Worm (Caenorhabditis elegans) whole organism, L4 larva: ENCODE data around the gene T07G12.3.

Experiments
- F37D6.2 ChIP-seq: sonication (generic microtip); optimal IDR thresholded peaks from 2 replicates; lab custom pipeline; 2016; ENCODE audit warnings: mild to moderate bottlenecking, missing genetic modification characterization, missing compliant biosample characterization
- F49E8.2 ChIP-seq: sonication (generic microtip); optimal IDR thresholded peaks from 2 replicates; lab custom pipeline; 2016; ENCODE audit warnings: missing compliant biosample characterization, mild to moderate bottlenecking, missing genetic modification characterization, borderline replicate concordance
- R02D3.7 ChIP-seq: fragments of 150-350 bp; sonication (generic microtip); optimal IDR thresholded peaks from 3 replicates; lab custom pipeline; 2014; ENCODE audit warnings: missing biosample characterization, missing genetic modification characterization
- T20F7.1 ChIP-seq: fragments of 200-800 bp; sonication (Bioruptor generic); optimal IDR thresholded peaks from 2 replicates; lab custom pipeline; 2018; ENCODE audit warnings: mild to moderate bottlenecking, missing genetic modification characterization, missing compliant biosample characterization
- Y105C5A.15 ChIP-seq: fragments of 200-800 bp; sonication (Bioruptor generic); IDR thresholded peaks from 2 replicates; pipeline ENCODE4 v1.3.6; 2022; ENCODE audit warnings: missing genetic modification characterization, missing compliant biosample characterization
- Y48G9A.11 ChIP-seq: fragments of 200-800 bp; sonication (Bioruptor generic); IDR thresholded peaks from 2 replicates; pipeline ENCODE4 v1.3.6; 2022; ENCODE audit warnings: missing genetic modification reagents, missing genetic modification characterization, missing compliant biosample characterization
- Y75B8A.6 ChIP-seq: fragments of 200-800 bp; sonication (Bioruptor generic); IDR thresholded peaks from 2 replicates; pipeline ENCODE4 v1.3.6; 2022; ENCODE audit warnings: missing genetic modification reagents, missing genetic modification characterization, missing compliant biosample characterization
- ZK337.2 ChIP-seq: fragments of 200-800 bp; sonication (Bioruptor generic); IDR thresholded peaks from 2 replicates; pipeline ENCODE4 v1.3.6; 2022; ENCODE audit warnings: missing genetic modification reagents, missing genetic modification characterization, missing compliant biosample characterization
- ZK546.5 ChIP-seq, 2 experiments: sonication (generic microtip); optimal IDR thresholded peaks; 2 replicates each; lab custom pipeline; 2017; ENCODE audit warnings: missing biosample characterization in 2 of 2, missing genetic modification characterization in 2 of 2
- aha-1 ChIP-seq: fragments of 150-350 bp; peaks from one replicate; lab custom pipeline; 2014; ENCODE audit warnings: missing biosample characterization, missing genetic modification characterization
- aly-2 ChIP-seq: sonication (generic microtip); optimal IDR thresholded peaks from 2 replicates; lab custom pipeline; 2018; ENCODE audit warnings: missing biosample characterization, missing genetic modification characterization
- ama-1 ChIP-seq: fragments of 150-350 bp; optimal IDR thresholded peaks from 2 replicates; lab custom pipeline; 2014; ENCODE audit warnings: inconsistent platforms, mixed read lengths
- arid-1 ChIP-seq: fragments of 200-800 bp; sonication (Bioruptor generic); conservative IDR thresholded peaks from 2 replicates; pipeline ENCODE4 v1.3.6; 2022; ENCODE audit warnings: missing genetic modification reagents, missing genetic modification characterization, missing compliant biosample characterization
- attf-4 ChIP-seq: sonication (generic microtip); optimal IDR thresholded peaks from 3 replicates; lab custom pipeline; 2017; ENCODE audit warnings: missing biosample characterization, missing genetic modification characterization
- ceh-32 ChIP-seq: sonication (generic microtip); optimal IDR thresholded peaks from 2 replicates; lab custom pipeline; 2016; ENCODE audit warnings: mild to moderate bottlenecking, missing genetic modification characterization, missing compliant biosample characterization; ENCODE audit not compliant: poor library complexity
- ceh-44 ChIP-seq: fragments of 200-800 bp; sonication (Bioruptor generic); IDR thresholded peaks from 2 replicates; pipeline ENCODE4 v1.3.6; 2022; ENCODE audit warnings: missing genetic modification reagents, missing genetic modification characterization, missing compliant biosample characterization
- ceh-82 ChIP-seq: sonication (generic microtip); optimal IDR thresholded peaks from 2 replicates; lab custom pipeline; 2017; ENCODE audit warnings: missing biosample characterization, missing genetic modification characterization
- ces-1 ChIP-seq: fragments of 150-350 bp; sonication (generic microtip); optimal IDR thresholded peaks from 4 replicates; lab custom pipeline; 2014; ENCODE audit warnings: missing biosample characterization, missing genetic modification reagents, missing genetic modification characterization
- ctbp-1 ChIP-seq: fragments of 200-800 bp; sonication (Bioruptor generic); IDR thresholded peaks from 2 replicates; pipeline ENCODE4 v1.3.6; 2022; ENCODE audit warnings: missing genetic modification reagents, missing genetic modification characterization, missing compliant biosample characterization
- daf-16 ChIP-seq, 3 experiments: sonication (generic microtip); optimal IDR thresholded peaks; 2 replicates each; lab custom pipeline; 2016 to 2017; ENCODE audit warnings: missing genetic modification characterization in 3 of 3, missing genetic modification reagents in 3 of 3, mild to moderate bottlenecking in 2 of 3, missing compliant biosample characterization in 2 of 3, missing biosample characterization in 1 of 3, moderate library complexity in 1 of 3
- daf-8 ChIP-seq: fragments of 200-800 bp; sonication (Bioruptor generic); IDR thresholded peaks from 2 replicates; pipeline ENCODE4 v1.3.6; 2022; ENCODE audit warnings: missing genetic modification characterization, missing compliant biosample characterization
- dmd-9 ChIP-seq: fragments of 200-800 bp; sonication (Bioruptor generic); IDR thresholded peaks from 2 replicates; pipeline ENCODE4 v1.3.6; 2022; ENCODE audit warnings: missing genetic modification reagents, missing genetic modification characterization, missing compliant biosample characterization
- dpl-1 ChIP-seq: fragments of 150-350 bp; optimal IDR thresholded peaks from 2 replicates; lab custom pipeline; 2014; ENCODE audit warnings: missing biosample characterization, missing genetic modification reagents, missing genetic modification characterization
- egl-43 ChIP-seq: fragments of 200-800 bp; sonication (Bioruptor generic); IDR thresholded peaks from 2 replicates; pipeline ENCODE4 v1.3.6; 2022; ENCODE audit warnings: missing genetic modification reagents, missing genetic modification characterization, missing compliant biosample characterization
- fkh-10 ChIP-seq: fragments of 150-350 bp; optimal IDR thresholded peaks from 2 replicates; lab custom pipeline; 2014; ENCODE audit warnings: missing biosample characterization, missing genetic modification reagents, missing genetic modification characterization
- fos-1 ChIP-seq: fragments of 150-350 bp; optimal IDR thresholded peaks from 2 replicates; lab custom pipeline; 2014; ENCODE audit warnings: missing biosample characterization, missing genetic modification characterization
- hif-1 ChIP-seq, 2 experiments: sonication (generic microtip); optimal IDR thresholded peaks; 2 replicates each; lab custom pipeline; 2016 to 2017; ENCODE audit warnings: missing compliant biosample characterization in 2 of 2, missing genetic modification characterization in 2 of 2, missing genetic modification reagents in 2 of 2, missing genotype in 2 of 2, mild to moderate bottlenecking in 1 of 2
- lin-1 ChIP-seq: fragments of 200-800 bp; sonication (Bioruptor generic); IDR thresholded peaks from 2 replicates; pipeline ENCODE4 v1.3.6; 2022; ENCODE audit warnings: missing genetic modification reagents, missing genetic modification characterization, missing compliant biosample characterization
- lin-13 ChIP-seq: fragments of 150-350 bp; optimal IDR thresholded peaks from 2 replicates; lab custom pipeline; 2014; ENCODE audit warnings: missing biosample characterization, missing genetic modification reagents, missing genetic modification characterization
- lin-29 ChIP-seq: fragments of 200-800 bp; sonication (Bioruptor generic); IDR thresholded peaks from 2 replicates; pipeline ENCODE4 v1.3.6; 2022; ENCODE audit warnings: missing genetic modification reagents, missing genetic modification characterization, missing compliant biosample characterization
- lsy-2 ChIP-seq, 2 experiments: fragments of 150-350 bp in 1 of 2; sonication (generic microtip) in 1 of 2; optimal IDR thresholded peaks; 2 replicates each; lab custom pipeline; 2014 to 2017; ENCODE audit warnings: missing biosample characterization in 2 of 2, missing genetic modification characterization in 2 of 2
- madf-5 ChIP-seq, 2 experiments: fragments of 200-800 bp; sonication (Bioruptor generic); IDR thresholded peaks; 2 replicates each; pipeline ENCODE4 v1.3.6; 2022; ENCODE audit warnings: missing compliant biosample characterization in 2 of 2, missing genetic modification characterization in 2 of 2
- mdl-1 ChIP-seq, 2 experiments: fragments of 150-350 bp in 1 of 2; sonication (generic microtip) in 1 of 2; optimal IDR thresholded peaks; 2 replicates each; lab custom pipeline; 2014 to 2017; ENCODE audit warnings: missing biosample characterization in 2 of 2, missing genetic modification characterization in 2 of 2
- mes-2 ChIP-seq: sonication (generic microtip); optimal IDR thresholded peaks from 2 replicates; lab custom pipeline; 2016; ENCODE audit warnings: missing genotype, mild to moderate bottlenecking, missing genetic modification characterization, missing compliant biosample characterization; ENCODE audit not compliant: poor library complexity, severe bottlenecking
- nhr-111 ChIP-seq: fragments of 200-800 bp; sonication (Bioruptor generic); optimal IDR thresholded peaks from 2 replicates; lab custom pipeline; 2018; ENCODE audit warnings: mild to moderate bottlenecking, missing genetic modification characterization, missing compliant biosample characterization
- nhr-237 ChIP-seq: sonication (generic microtip); optimal IDR thresholded peaks from 2 replicates; lab custom pipeline; 2017; ENCODE audit warnings: missing biosample characterization, missing genetic modification characterization
- nhr-28 ChIP-seq: fragments of 150-350 bp; optimal IDR thresholded peaks from 2 replicates; lab custom pipeline; 2014; ENCODE audit warnings: missing biosample characterization, missing genetic modification characterization
- nhr-41 ChIP-seq: fragments of 200-800 bp; sonication (Bioruptor generic); IDR thresholded peaks from 2 replicates; pipeline ENCODE4 v1.3.6; 2022; ENCODE audit warnings: missing genetic modification reagents, missing genetic modification characterization, missing compliant biosample characterization
- nhr-76 ChIP-seq: fragments of 150-350 bp; optimal IDR thresholded peaks from 2 replicates; lab custom pipeline; 2014; ENCODE audit warnings: missing biosample characterization, missing genetic modification characterization
- nhr-77 ChIP-seq: fragments of 150-350 bp; optimal IDR thresholded peaks from 2 replicates; lab custom pipeline; 2014; ENCODE audit warnings: missing biosample characterization, missing genetic modification characterization
- pha-4 ChIP-seq, 2 experiments: fragments of 150-350 bp in 1 of 2; fragments of 200-800 bp in 1 of 2; sonication (Bioruptor generic) in 1 of 2; IDR thresholded peaks in 1 of 2; optimal IDR thresholded peaks in 1 of 2; 2 replicates each; pipeline versions ENCODE4 v1.3.6 to Lab custom; 2014 to 2022; ENCODE audit warnings: missing genetic modification characterization in 2 of 2, missing genetic modification reagents in 2 of 2, missing biosample characterization in 1 of 2, missing compliant biosample characterization in 1 of 2
- php-3 ChIP-seq: fragments of 200-800 bp; sonication (Bioruptor generic); IDR thresholded peaks from 2 replicates; pipeline ENCODE4 v1.3.6; 2022; ENCODE audit warnings: missing genetic modification reagents, missing genetic modification characterization, missing compliant biosample characterization
- pqm-1 ChIP-seq: sonication (generic microtip); optimal IDR thresholded peaks from 2 replicates; lab custom pipeline; 2017; ENCODE audit warnings: missing biosample characterization, missing genetic modification characterization
- snpc-1.2 ChIP-seq: fragments of 200-800 bp; sonication (Bioruptor generic); IDR thresholded peaks from 2 replicates; pipeline ENCODE4 v1.3.6; 2022; ENCODE audit warnings: missing genetic modification reagents, missing genetic modification characterization, missing compliant biosample characterization
- snpc-4 ChIP-seq: fragments of 150-350 bp; optimal IDR thresholded peaks from 2 replicates; lab custom pipeline; 2014; ENCODE audit warnings: missing biosample characterization, missing genetic modification characterization
- spr-1 ChIP-seq: sonication (generic microtip); optimal IDR thresholded peaks from 2 replicates; lab custom pipeline; 2016; ENCODE audit warnings: mild to moderate bottlenecking, missing genetic modification characterization, missing compliant biosample characterization
- tag-97 ChIP-seq: fragments of 200-800 bp; sonication (Bioruptor generic); IDR thresholded peaks from 2 replicates; pipeline ENCODE4 v1.3.6; 2022; ENCODE audit warnings: missing genetic modification characterization, missing compliant biosample characterization
- unc-130 ChIP-seq: sonication (generic microtip); optimal IDR thresholded peaks from 2 replicates; lab custom pipeline; 2016; ENCODE audit warnings: missing genetic modification reagents, missing genetic modification characterization, missing compliant biosample characterization
- unc-62 ChIP-seq, 3 experiments: fragments of 150-350 bp in 1 of 3; sonication (generic microtip); optimal IDR thresholded peaks in 2 of 3; peaks in 1 of 3; 1 replicate in 1 of 3; 2 replicates in 2 of 3; lab custom pipeline; 2014 to 2017; ENCODE audit warnings: missing biosample characterization in 3 of 3, missing genetic modification characterization in 3 of 3, missing genetic modification reagents in 3 of 3, missing genotype in 1 of 3
- zip-11 ChIP-seq: fragments of 200-800 bp; sonication (Bioruptor generic); IDR thresholded peaks from 2 replicates; pipeline ENCODE4 v1.3.6; 2022; ENCODE audit warnings: missing genetic modification characterization, missing compliant biosample characterization
- ztf-7 ChIP-seq: fragments of 150-350 bp; optimal IDR thresholded peaks from 2 replicates; lab custom pipeline; 2014; ENCODE audit warnings: missing biosample characterization, missing genetic modification characterization

The T07G12.3 gene

DNA sequence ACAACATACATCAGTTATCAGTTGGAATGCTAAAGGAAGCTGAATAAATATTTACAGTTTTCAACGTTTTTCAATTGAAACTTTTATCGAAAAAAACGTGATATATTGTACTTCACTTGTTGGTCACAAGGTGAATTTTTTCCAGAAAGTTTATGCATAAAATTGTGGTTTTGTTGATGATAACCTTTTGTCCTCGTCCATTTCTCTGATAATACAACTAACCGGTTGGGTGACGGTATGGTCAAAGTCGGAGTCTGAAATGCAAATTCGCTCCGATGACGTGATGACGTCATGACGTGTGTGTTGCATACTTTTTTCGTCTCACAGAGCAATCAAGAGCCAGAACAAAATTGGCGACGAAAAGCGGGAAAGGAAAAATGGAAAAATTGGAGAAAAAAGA is 22.3 kb upstream of the T07G12.3 start (continued):
- TF ChIP-seq daf-16 (GFP tag; optimal IDR thresholded peaks at IDR 0.05; lab: Kevin White, UChicago) (peak in 1 of 2 experiments; percentile 19), daf-16 (tag; optimal IDR thresholded peaks at IDR 0.05; lab: Kevin White, UChicago) (peak; percentile 98), unc-62 (GFP tag; optimal IDR thresholded peaks at IDR 0.05 in 1 of 2; lab: Kevin White, UChicago) (peak in 1 of 2 experiments; percentile 83), unc-62 (tag; optimal IDR thresholded peaks at IDR 0.05; lab: Kevin White, UChicago) (no peak), F49E8.2 (tag; lab: Kevin White, UChicago) (no peak), aly-2 (tag; lab: Kevin White, UChicago) (no peak), ceh-44 (GFP tag; lab: Robert Waterston, UW) (no peak), unc-130 (no peak), egl-43 (GFP tag; lab: Robert Waterston, UW) (no peak), pha-4 (GFP tag; IDR thresholded peaks at IDR 0.05; lab: Robert Waterston, UW) (peak; percentile 21; the same call in 1 of the 2 replicates), pha-4 (tag; optimal IDR thresholded peaks at IDR 0.05; lab: Kevin White, UChicago) (no peak), lin-13 (GFP tag; lab: Kevin White, UChicago) (no peak), daf-8 (GFP tag; lab: Robert Waterston, UW) (no peak), F37D6.2 (tag; lab: Kevin White, UChicago) (no peak), ctbp-1 (GFP tag; lab: Robert Waterston, UW) (no peak), T20F7.1 (peak; percentile 18), ceh-82 (tag; lab: Kevin White, UChicago) (no peak), mes-2 (tag; lab: Kevin White, UChicago) (peak; percentile 8), ZK337.2 (GFP tag; lab: Robert Waterston, UW) (no peak), fos-1 (no peak), madf-5 (GFP tag; IDR thresholded peaks at IDR 0.05; lab: Robert Waterston, UW) (no peak), nhr-111 (GFP tag; lab: Kevin White, UChicago) (no peak), hif-1 (tag; optimal IDR thresholded peaks at IDR 0.05; lab: Kevin White, UChicago) (peak in 1 of 2 experiments; percentile 80), snpc-4 (tag; lab: Kevin White, UChicago) (no peak), aha-1 (peak; percentile 92), nhr-76 (tag; lab: Kevin White, UChicago) (no peak), dpl-1 (GFP tag; lab: Kevin White, UChicago) (no peak), spr-1 (tag; lab: Kevin White, UChicago) (no peak), nhr-237 (tag; lab: Kevin White, UChicago) (no peak), R02D3.7 (no peak), tag-97 (GFP tag; lab: Robert Waterston, UW) (no peak), php-3 (peak; percentile 59; the same call in 1 of the 2 replicates), mdl-1 (tag; optimal IDR thresholded peaks at IDR 0.05; lab: Kevin White, UChicago) (no peak), nhr-77 (tag; lab: Kevin White, UChicago) (peak; percentile 43), arid-1 (GFP tag; lab: Robert Waterston, UW) (no peak), ama-1 (lab: Kevin White, UChicago) (no peak), nhr-41 (no peak), Y75B8A.6 (GFP tag; lab: Robert Waterston, UW) (no peak), zip-11 (no peak), Y105C5A.15 (GFP tag; lab: Robert Waterston, UW) (no peak), ZK546.5 (tag; optimal IDR thresholded peaks at IDR 0.05; lab: Kevin White, UChicago) (no peak), ceh-32 (tag; lab: Kevin White, UChicago) (no peak), attf-4 (tag; lab: Kevin White, UChicago) (no peak), Y48G9A.11 (GFP tag; lab: Robert Waterston, UW) (no peak), ces-1 (no peak), ztf-7 (tag; lab: Kevin White, UChicago) (no peak), nhr-28 (tag; lab: Kevin White, UChicago) (peak; percentile 51), snpc-1.2 (GFP tag; lab: Robert Waterston, UW) (no peak), fkh-10 (GFP tag; lab: Kevin White, UChicago) (peak; percentile 37), lin-1 (GFP tag; lab: Robert Waterston, UW) (no peak), lsy-2 (tag; optimal IDR thresholded peaks at IDR 0.05; lab: Kevin White, UChicago) (no peak), dmd-9 (GFP tag; lab: Robert Waterston, UW) (no peak), lin-29 (no peak), pqm-1 (tag; lab: Kevin White, UChicago) (no peak)
